Worm (Caenorhabditis elegans) whole organism, young adult: ENCODE measurements around the gene gtf-2F2.

ENCODE experiments used
- B0261.1 ChIP-seq: sonication (generic microtip); optimal IDR thresholded peaks from 2 replicates; lab custom pipeline; 2016; ENCODE audit warnings: mild to moderate bottlenecking, missing genetic modification characterization, moderate library complexity, missing compliant biosample characterization
- C06A6.2 ChIP-seq: fragments of 200-800 bp; sonication (Bioruptor generic); conservative IDR thresholded peaks from 2 replicates; pipeline ENCODE4 v1.3.6; 2022; ENCODE audit warnings: missing genetic modification characterization, missing compliant biosample characterization
- D2030.7 ChIP-seq: fragments of 200-800 bp; sonication (Bioruptor generic); IDR thresholded peaks from 2 replicates; pipeline ENCODE4 v1.3.6; 2022; ENCODE audit warnings: missing genetic modification reagents, missing genetic modification characterization, missing compliant biosample characterization
- F22D6.2 ChIP-seq: sonication (generic microtip); optimal IDR thresholded peaks from 2 replicates; lab custom pipeline; 2016; ENCODE audit warnings: mild to moderate bottlenecking, missing genetic modification characterization, missing compliant biosample characterization
- F23B12.7 ChIP-seq: sonication (generic microtip); optimal IDR thresholded peaks from 2 replicates; lab custom pipeline; 2017; ENCODE audit warnings: missing genetic modification characterization, mild to moderate bottlenecking, missing compliant biosample characterization, antibody characterized with exemption, moderate library complexity; ENCODE audit not compliant: insufficient read depth
- F33H1.4 ChIP-seq: fragments of 200-800 bp; sonication (Bioruptor generic); IDR thresholded peaks from 2 replicates; pipeline ENCODE4 v1.3.6; 2022; ENCODE audit warnings: missing genetic modification reagents, missing genetic modification characterization, missing compliant biosample characterization
- F49E8.2 ChIP-seq: sonication (generic microtip); optimal IDR thresholded peaks from 3 replicates; lab custom pipeline; 2017; ENCODE audit warnings: missing genetic modification characterization, mild to moderate bottlenecking, missing compliant biosample characterization, antibody characterized with exemption, moderate library complexity; ENCODE audit not compliant: insufficient read depth
- K12H6.12 ChIP-seq: fragments of 200-800 bp; sonication (Bioruptor generic); optimal IDR thresholded peaks from 2 replicates; lab custom pipeline; 2018; ENCODE audit warnings: mild to moderate bottlenecking, missing genetic modification characterization, missing compliant biosample characterization
- T26A5.8 ChIP-seq: sonication (generic microtip); optimal IDR thresholded peaks from 2 replicates; lab custom pipeline; 2016; ENCODE audit warnings: missing genetic modification characterization, missing compliant biosample characterization
- Y53G8AR.9 ChIP-seq: fragments of 200-800 bp; sonication (Bioruptor generic); conservative IDR thresholded peaks from 2 replicates; pipeline ENCODE4 v1.3.6; 2022; ENCODE audit warnings: missing genetic modification reagents, missing genetic modification characterization, missing compliant biosample characterization
- Y56A3A.18 ChIP-seq: fragments of 200-800 bp; sonication (Bioruptor generic); IDR thresholded peaks from 2 replicates; pipeline ENCODE4 v1.3.6; 2022; ENCODE audit warnings: missing genetic modification reagents, missing genetic modification characterization, missing compliant biosample characterization
- Y67H2A.10 ChIP-seq: fragments of 200-800 bp; sonication (Bioruptor generic); conservative IDR thresholded peaks from 2 replicates; pipeline ENCODE4 v1.3.6; 2022; ENCODE audit warnings: missing genetic modification reagents, missing genetic modification characterization, missing compliant biosample characterization
- Y95B8A.8 ChIP-seq: fragments of 200-800 bp; sonication (Bioruptor generic); IDR thresholded peaks from 2 replicates; pipeline ENCODE4 v1.3.6; 2022; ENCODE audit warnings: missing genetic modification reagents, missing genetic modification characterization, missing compliant biosample characterization
- akir-1 ChIP-seq: fragments of 200-800 bp; sonication (Bioruptor generic); optimal IDR thresholded peaks from 2 replicates; lab custom pipeline; 2018; ENCODE audit warnings: mild to moderate bottlenecking, missing genetic modification characterization, moderate library complexity, missing compliant biosample characterization
- aptf-2 ChIP-seq: fragments of 200-800 bp; sonication (Bioruptor generic); conservative IDR thresholded peaks from 2 replicates; pipeline ENCODE4 v1.3.6; 2022; ENCODE audit warnings: missing genetic modification reagents, missing genetic modification characterization, missing compliant biosample characterization
- atf-7 ChIP-seq: sonication (generic microtip); optimal IDR thresholded peaks from 2 replicates; lab custom pipeline; 2017; ENCODE audit warnings: mild to moderate bottlenecking, missing genetic modification characterization, missing compliant biosample characterization
- ccch-3 ChIP-seq: fragments of 200-800 bp; sonication (Bioruptor generic); optimal IDR thresholded peaks from 2 replicates; lab custom pipeline; 2018; ENCODE audit warnings: mild to moderate bottlenecking, missing genetic modification characterization, missing compliant biosample characterization
- cebp-1 ChIP-seq, 2 experiments: fragments of 200-800 bp in 1 of 2; sonication (Bioruptor generic) in 1 of 2; sonication (generic microtip) in 1 of 2; IDR thresholded peaks in 1 of 2; optimal IDR thresholded peaks in 1 of 2; 2 replicates each; pipeline versions ENCODE4 v1.3.6 to Lab custom; 2017 to 2022; ENCODE audit warnings: missing compliant biosample characterization in 2 of 2, missing genetic modification characterization in 2 of 2, mild to moderate bottlenecking in 1 of 2, missing genetic modification reagents in 1 of 2, moderate library complexity in 1 of 2
- ceh-100 ChIP-seq: fragments of 200-800 bp; sonication (Bioruptor generic); IDR thresholded peaks from 2 replicates; pipeline ENCODE4 v1.3.6; 2022; ENCODE audit warnings: missing genetic modification reagents, missing genetic modification characterization, missing compliant biosample characterization
- ceh-40 ChIP-seq: fragments of 200-800 bp; sonication (Bioruptor generic); IDR thresholded peaks from 2 replicates; pipeline ENCODE4 v1.3.6; 2022; ENCODE audit warnings: missing genetic modification characterization, missing compliant biosample characterization
- ceh-91 ChIP-seq: fragments of 200-800 bp; sonication (Bioruptor generic); IDR thresholded peaks from 2 replicates; pipeline ENCODE4 v1.3.6; 2022; ENCODE audit warnings: missing genetic modification reagents, missing genetic modification characterization, missing compliant biosample characterization
- chd-7 ChIP-seq: sonication (generic microtip); optimal IDR thresholded peaks from 2 replicates; lab custom pipeline; 2016; ENCODE audit warnings: mild to moderate bottlenecking, missing genetic modification characterization, moderate library complexity, missing compliant biosample characterization
- dpl-1 ChIP-seq: fragments of 150-350 bp; optimal IDR thresholded peaks from 2 replicates; lab custom pipeline; 2014; ENCODE audit warnings: missing biosample characterization, missing genetic modification reagents, missing genetic modification characterization
- efl-1 ChIP-seq: fragments of 150-350 bp; optimal IDR thresholded peaks from 2 replicates; lab custom pipeline; 2014; ENCODE audit warnings: missing biosample characterization, missing genetic modification reagents, missing genetic modification characterization
- egrh-3 ChIP-seq: fragments of 200-800 bp; sonication (Bioruptor generic); IDR thresholded peaks from 2 replicates; pipeline ENCODE4 v1.3.6; 2022; ENCODE audit warnings: missing genetic modification reagents, missing genetic modification characterization, missing compliant biosample characterization
- ekl-4 ChIP-seq: fragments of 200-800 bp; sonication (Bioruptor generic); IDR thresholded peaks from 2 replicates; pipeline ENCODE4 v1.3.6; 2022; ENCODE audit warnings: missing genetic modification reagents, missing genetic modification characterization, missing compliant biosample characterization
- ets-4 ChIP-seq: fragments of 200-800 bp; sonication (Bioruptor generic); optimal IDR thresholded peaks from 2 replicates; lab custom pipeline; 2018; ENCODE audit warnings: mild to moderate bottlenecking, missing genetic modification characterization, missing compliant biosample characterization
- him-1 ChIP-seq: sonication (generic microtip); optimal IDR thresholded peaks from 2 replicates; lab custom pipeline; 2016; ENCODE audit warnings: missing genotype, missing genetic modification reagents, missing genetic modification characterization, missing compliant biosample characterization
- hlh-12 ChIP-seq: sonication (generic microtip); optimal IDR thresholded peaks from 2 replicates; lab custom pipeline; 2016; ENCODE audit warnings: missing genetic modification characterization, missing compliant biosample characterization
- lir-1 ChIP-seq: fragments of 200-800 bp; sonication (Bioruptor generic); conservative IDR thresholded peaks from 2 replicates; pipeline ENCODE4 v1.3.6; 2022; ENCODE audit warnings: missing genetic modification reagents, missing genetic modification characterization, missing compliant biosample characterization
- lsy-27 ChIP-seq: sonication (generic microtip); optimal IDR thresholded peaks from 2 replicates; lab custom pipeline; 2017; ENCODE audit warnings: missing genetic modification characterization, mild to moderate bottlenecking, missing compliant biosample characterization, antibody characterized with exemption, missing genotype, borderline replicate concordance; ENCODE audit not compliant: insufficient read depth
- madf-10 ChIP-seq: sonication (generic microtip); optimal IDR thresholded peaks from 2 replicates; lab custom pipeline; 2016; ENCODE audit warnings: mild to moderate bottlenecking, missing genetic modification characterization, missing compliant biosample characterization
- mcd-1 ChIP-seq: fragments of 200-800 bp; sonication (Bioruptor generic); IDR thresholded peaks from 2 replicates; pipeline ENCODE4 v1.3.6; 2022; ENCODE audit warnings: missing genetic modification reagents, missing genetic modification characterization, missing compliant biosample characterization
- mel-28 ChIP-seq: sonication (generic microtip); optimal IDR thresholded peaks from 2 replicates; lab custom pipeline; 2016; ENCODE audit warnings: borderline replicate concordance, mild to moderate bottlenecking, missing genetic modification characterization, missing compliant biosample characterization
- nfyb-1 ChIP-seq: fragments of 200-800 bp; sonication (Bioruptor generic); IDR thresholded peaks from 2 replicates; pipeline ENCODE4 v1.3.6; 2022; ENCODE audit warnings: missing genetic modification reagents, missing genetic modification characterization, missing compliant biosample characterization
- nhr-27 ChIP-seq: fragments of 200-800 bp; sonication (Bioruptor generic); optimal IDR thresholded peaks from 2 replicates; lab custom pipeline; 2018; ENCODE audit warnings: mild to moderate bottlenecking, missing genetic modification characterization, moderate library complexity, missing compliant biosample characterization
- rcor-1 ChIP-seq: fragments of 200-800 bp; sonication (Bioruptor generic); IDR thresholded peaks from 2 replicates; pipeline ENCODE4 v1.3.6; 2022; ENCODE audit warnings: missing genetic modification reagents, missing genetic modification characterization, missing compliant biosample characterization
- repo-1 ChIP-seq: sonication (generic microtip); optimal IDR thresholded peaks from 2 replicates; lab custom pipeline; 2017; ENCODE audit warnings: mild to moderate bottlenecking, missing genetic modification characterization, missing compliant biosample characterization
- rpc-1 ChIP-seq, 2 experiments: fragments of 150-350 bp in 1 of 2; sonication (generic microtip) in 1 of 2; optimal IDR thresholded peaks; 2 replicates each; lab custom pipeline; 2014 to 2018; ENCODE audit warnings: missing biosample characterization in 1 of 2, missing genetic modification characterization in 1 of 2, missing genetic modification reagents in 1 of 2, missing genotype in 1 of 2
- sea-2 ChIP-seq: fragments of 200-800 bp; sonication (Bioruptor generic); IDR thresholded peaks from 2 replicates; pipeline ENCODE4 v1.3.6; 2022; ENCODE audit warnings: missing genetic modification characterization, missing compliant biosample characterization
- snpc-3.4 ChIP-seq: sonication (generic microtip); optimal IDR thresholded peaks from 2 replicates; lab custom pipeline; 2017; ENCODE audit warnings: missing genetic modification characterization, mild to moderate bottlenecking, missing compliant biosample characterization, antibody characterized with exemption, moderate library complexity, missing genotype, missing genetic modification reagents
- somi-1 ChIP-seq: fragments of 200-800 bp; sonication (Bioruptor generic); optimal IDR thresholded peaks from 2 replicates; lab custom pipeline; 2018; ENCODE audit warnings: mild to moderate bottlenecking, missing genetic modification characterization, missing compliant biosample characterization
- tbp1 ChIP-seq: fragments of 200-800 bp; sonication (Bioruptor generic); optimal IDR thresholded peaks from 2 replicates; lab custom pipeline; 2018; ENCODE audit warnings: mild to moderate bottlenecking, missing genetic modification characterization, missing compliant biosample characterization
- tlf-1 ChIP-seq: fragments of 200-800 bp; sonication (Bioruptor generic); optimal IDR thresholded peaks from 2 replicates; lab custom pipeline; 2018; ENCODE audit warnings: mild to moderate bottlenecking, missing genetic modification characterization, missing compliant biosample characterization
- unc-62 ChIP-seq: fragments of 150-350 bp; optimal IDR thresholded peaks from 2 replicates; lab custom pipeline; 2014; ENCODE audit warnings: missing biosample characterization, missing genetic modification reagents, missing genetic modification characterization
- zim-3 ChIP-seq: sonication (generic microtip); optimal IDR thresholded peaks from 2 replicates; lab custom pipeline; 2017; ENCODE audit warnings: mild to moderate bottlenecking, missing genetic modification characterization, moderate library complexity, missing compliant biosample characterization
- ztf-28 ChIP-seq: fragments of 200-800 bp; sonication (Bioruptor generic); IDR thresholded peaks from 2 replicates; pipeline ENCODE4 v1.3.6; 2022; ENCODE audit warnings: missing genetic modification reagents, missing genetic modification characterization, missing compliant biosample characterization

Gene gtf-2F2

ce11 chrV:18990238-18990901, 3.4 kb upstream of the gtf-2F2 start, which contains the start of the genes reps-1 and Y39B6A.37:
TSS of gene reps-1 (minus strand) at chrV:18990500.
TSS of gene Y39B6A.37 (plus strand) at chrV:18990851.
- TF ChIP-seq dpl-1, result no peak
- TF ChIP-seq efl-1 (GFP tag; lab: Kevin White, UChicago), result peak; percentile 1
- no peak for TF ChIP-seq repo-1
- TF ChIP-seq madf-10, result peak; percentile 2
- no peak for TF ChIP-seq sea-2 (GFP tag; lab: Robert Waterston, UW)
- TF ChIP-seq ccch-3, result no peak
- TF ChIP-seq tbp1, result peak; percentile 45
- TF ChIP-seq K12H6.12 (tag; lab: Kevin White, UChicago), result peak; percentile 78
- TF ChIP-seq ceh-91 (GFP tag; lab: Robert Waterston, UW), result no peak
- TF ChIP-seq F33H1.4, result peak; percentile 44
- no peak for TF ChIP-seq atf-7 (tag; lab: Kevin White, UChicago)
- TF ChIP-seq hlh-12 (tag; lab: Kevin White, UChicago), result no peak
- no peak for TF ChIP-seq zim-3 (tag; lab: Kevin White, UChicago)
- TF ChIP-seq T26A5.8 (tag; lab: Kevin White, UChicago), result no peak
- TF ChIP-seq mcd-1, result peak; percentile 85
- no peak for TF ChIP-seq lsy-27 (tag; lab: Kevin White, UChicago)
- TF ChIP-seq B0261.1 (tag; lab: Kevin White, UChicago), result peak; percentile 1
- no peak for TF ChIP-seq him-1 (tag; lab: Kevin White, UChicago)
- TF ChIP-seq rpc-1 (optimal IDR thresholded peaks at IDR 0.05; lab: Kevin White, UChicago), result no peak
- TF ChIP-seq rpc-1 (tag; optimal IDR thresholded peaks at IDR 0.05; lab: Kevin White, UChicago), result no peak
- no peak for TF ChIP-seq ets-4 (GFP tag; lab: Kevin White, UChicago)
- TF ChIP-seq ztf-28 (GFP tag; lab: Robert Waterston, UW), result no peak
- no peak for TF ChIP-seq Y67H2A.10 (GFP tag; lab: Robert Waterston, UW)
- peak; percentile 56; the same call in 1 of the 2 replicates for TF ChIP-seq lir-1 (GFP tag; lab: Robert Waterston, UW)
- TF ChIP-seq tlf-1, result peak; percentile 32
- TF ChIP-seq C06A6.2, result peak; percentile 72
- no peak; the same call in 1 of the 2 replicates for TF ChIP-seq ekl-4 (GFP tag; lab: Robert Waterston, UW)
- no peak for TF ChIP-seq mel-28 (tag; lab: Kevin White, UChicago)
- TF ChIP-seq cebp-1 (GFP tag; IDR thresholded peaks at IDR 0.05; lab: Robert Waterston, UW), result no peak
- TF ChIP-seq cebp-1 (tag; optimal IDR thresholded peaks at IDR 0.05; lab: Kevin White, UChicago), result peak; percentile 78
- TF ChIP-seq Y95B8A.8 (GFP tag; lab: Robert Waterston, UW), result peak; percentile 59; the same call in 1 of the 2 replicates
- no peak for TF ChIP-seq egrh-3 (GFP tag; lab: Robert Waterston, UW)
- TF ChIP-seq nfyb-1, result peak; percentile 65
- no peak for TF ChIP-seq akir-1 (GFP tag; lab: Kevin White, UChicago)
- TF ChIP-seq unc-62, result no peak
- peak; percentile 20 for TF ChIP-seq F23B12.7 (tag; lab: Kevin White, UChicago)
- no peak for TF ChIP-seq aptf-2 (GFP tag; lab: Robert Waterston, UW)
- TF ChIP-seq Y56A3A.18 (GFP tag; lab: Robert Waterston, UW), result no peak
- TF ChIP-seq rcor-1, result peak; percentile 74
- no peak for TF ChIP-seq F49E8.2
- TF ChIP-seq ceh-40 (GFP tag; lab: Robert Waterston, UW), result no peak
- no peak for TF ChIP-seq ceh-100 (GFP tag; lab: Robert Waterston, UW)
- TF ChIP-seq F22D6.2 (tag; lab: Kevin White, UChicago), result no peak
- peak; percentile 94 for TF ChIP-seq Y53G8AR.9
- peak; percentile 78 for TF ChIP-seq D2030.7 (GFP tag; lab: Robert Waterston, UW)
- TF ChIP-seq nhr-27 (tag; lab: Kevin White, UChicago), result no peak
- no peak for TF ChIP-seq somi-1 (GFP tag; lab: Kevin White, UChicago)
- TF ChIP-seq snpc-3.4 (tag; lab: Kevin White, UChicago), result no peak
- TF ChIP-seq chd-7, result no peak
